Fruit fly (Drosophila melanogaster) whole organism, embryonic: ENCODE data around the gene Mettl2.

ENCODE experiments used
- Abd-B ChIP-seq: fragments of 200-800 bp; sonication (Bioruptor generic); optimal IDR thresholded peaks from 2 replicates; lab custom pipeline; 2018; ENCODE audit warnings: missing biosample characterization, mild to moderate bottlenecking, missing genetic modification characterization, moderate library complexity
- Adf1 ChIP-seq: fragments of 200-800 bp; sonication (Bioruptor generic); IDR thresholded peaks from 2 replicates; pipeline ENCODE4 v1.3.6; 2022; ENCODE audit warnings: missing biosample characterization, missing genetic modification characterization
- Atf6 ChIP-seq: fragments of 200-800 bp; sonication (Bioruptor generic); IDR thresholded peaks from 2 replicates; pipeline ENCODE4 v1.3.6; 2022; ENCODE audit warnings: missing biosample characterization, missing genetic modification characterization
- B-H1 ChIP-seq: fragments of 200-800 bp; sonication (Bioruptor generic); IDR thresholded peaks from 3 replicates; pipeline ENCODE4 v1.3.6; 2022; ENCODE audit warnings: missing biosample characterization, missing genetic modification characterization
- BEAF-32 ChIP-seq: fragments of 200-800 bp; sonication (Bioruptor generic); optimal IDR thresholded peaks from 3 replicates; lab custom pipeline; 2017; ENCODE audit warnings: missing biosample characterization, missing genetic modification characterization, mild to moderate bottlenecking, moderate library complexity, missing genetic modification reagents
- CG13287 ChIP-seq: fragments of 200-800 bp; sonication (Bioruptor generic); IDR thresholded peaks from 2 replicates; pipeline ENCODE4 v1.3.6; 2022; ENCODE audit warnings: missing biosample characterization, missing genetic modification characterization; ENCODE audit not compliant: partially characterized antibody
- CG14050 ChIP-seq: fragments of 200-800 bp; sonication (Bioruptor generic); IDR thresholded peaks from 3 replicates; pipeline ENCODE4 v1.3.6; 2022; ENCODE audit warnings: missing biosample characterization, missing genetic modification characterization
- CG18764 ChIP-seq: fragments of 200-800 bp; sonication (Bioruptor generic); optimal IDR thresholded peaks from 3 replicates; lab custom pipeline; 2016; ENCODE audit warnings: missing biosample characterization, missing genetic modification characterization
- CG3281 ChIP-seq: fragments of 200-800 bp; sonication (Bioruptor generic); optimal IDR thresholded peaks from 3 replicates; lab custom pipeline; 2017; ENCODE audit warnings: missing biosample characterization, mild to moderate bottlenecking, missing genetic modification characterization
- CG33557 ChIP-seq: fragments of 200-800 bp; sonication (Bioruptor generic); optimal IDR thresholded peaks from 2 replicates; lab custom pipeline; 2019; ENCODE audit warnings: missing biosample characterization, mild to moderate bottlenecking, missing genetic modification characterization, moderate library complexity
- CG3995 ChIP-seq: fragments of 200-800 bp; sonication (Bioruptor generic); optimal IDR thresholded peaks from 3 replicates; lab custom pipeline; 2016; ENCODE audit warnings: missing biosample characterization, missing genetic modification characterization
- CG4617 ChIP-seq: fragments of 200-800 bp; sonication (Bioruptor generic); optimal IDR thresholded peaks from 3 replicates; lab custom pipeline; 2016; ENCODE audit warnings: missing biosample characterization, missing genetic modification characterization, borderline replicate concordance
- CG8089 ChIP-seq: fragments of 200-800 bp; sonication (Bioruptor generic); optimal IDR thresholded peaks from 3 replicates; lab custom pipeline; 2016; ENCODE audit warnings: missing biosample characterization, missing genetic modification characterization
- CG8359 ChIP-seq: fragments of 200-800 bp; sonication (Bioruptor generic); optimal IDR thresholded peaks from 2 replicates; lab custom pipeline; 2017; ENCODE audit warnings: missing biosample characterization, mild to moderate bottlenecking, missing genetic modification characterization, borderline replicate concordance
- CHES-1-like ChIP-seq: fragments of 200-800 bp; sonication (Bioruptor generic); optimal IDR thresholded peaks from 2 replicates; lab custom pipeline; 2016; ENCODE audit warnings: missing biosample characterization, missing genetic modification characterization
- CkIIα-i1 ChIP-seq: fragments of 200-800 bp; sonication (Bioruptor generic); IDR thresholded peaks from 2 replicates; pipeline ENCODE4 v1.3.6; 2022; ENCODE audit warnings: missing biosample characterization, missing genetic modification characterization
- Doc3 ChIP-seq: fragments of 200-800 bp; sonication (Bioruptor generic); IDR thresholded peaks from 3 replicates; pipeline ENCODE4 v1.3.6; 2022; ENCODE audit warnings: missing biosample characterization, missing genetic modification characterization; ENCODE audit not compliant: partially characterized antibody
- Ets65A ChIP-seq: fragments of 200-800 bp; sonication (Bioruptor generic); peaks from one replicate; lab custom pipeline; 2016; ENCODE audit warnings: missing biosample characterization, missing genetic modification characterization
- HHEX ChIP-seq: fragments of 200-800 bp; sonication (Bioruptor generic); optimal IDR thresholded peaks from 3 replicates; lab custom pipeline; 2017; ENCODE audit warnings: missing biosample characterization, mild to moderate bottlenecking, missing genetic modification characterization, missing genetic modification reagents
- HLH4C ChIP-seq: fragments of 200-800 bp; sonication (Bioruptor generic); IDR thresholded peaks from 3 replicates; pipeline ENCODE4 v1.3.6; 2022; ENCODE audit warnings: missing biosample characterization, missing genetic modification characterization; ENCODE audit not compliant: partially characterized antibody
- Hmr ChIP-seq: fragments of 200-800 bp; sonication (Bioruptor generic); optimal IDR thresholded peaks from 3 replicates; lab custom pipeline; 2017; ENCODE audit warnings: mild to moderate bottlenecking, missing biosample characterization, missing genetic modification reagents, missing genetic modification characterization
- Hr3 ChIP-seq: fragments of 200-800 bp; sonication (Bioruptor generic); optimal IDR thresholded peaks from 3 replicates; lab custom pipeline; 2016; ENCODE audit warnings: missing biosample characterization, missing genetic modification characterization
- Med ChIP-seq: fragments of 200-800 bp; sonication (Bioruptor generic); peaks from one replicate; lab custom pipeline; 2016; ENCODE audit warnings: missing biosample characterization, missing genetic modification characterization, mild to moderate bottlenecking, inconsistent platforms, moderate library complexity
- NK7.1 ChIP-seq: fragments of 200-800 bp; sonication (Bioruptor generic); optimal IDR thresholded peaks from 3 replicates; lab custom pipeline; 2016; ENCODE audit warnings: missing biosample characterization, missing genetic modification characterization
- Ravus ChIP-seq: fragments of 200-800 bp; sonication (Bioruptor generic); IDR thresholded peaks from 2 replicates; pipeline ENCODE4 v1.3.6; 2022; ENCODE audit warnings: missing biosample characterization, missing genetic modification characterization
- Sry-β ChIP-seq: fragments of 200-800 bp; sonication (Bioruptor generic); optimal IDR thresholded peaks from 2 replicates; lab custom pipeline; 2018; ENCODE audit warnings: missing biosample characterization, mild to moderate bottlenecking, missing genetic modification characterization, moderate library complexity
- Sry-δ ChIP-seq: fragments of 200-800 bp; sonication (Bioruptor generic); optimal IDR thresholded peaks from 2 replicates; lab custom pipeline; 2016; ENCODE audit warnings: missing biosample characterization, missing genetic modification characterization
- Tbp ChIP-seq: fragments of >200 bp; optimal IDR thresholded peaks from 2 replicates; lab custom pipeline; 2018; ENCODE audit warnings: missing biosample characterization, missing genetic modification characterization
- Trl ChIP-seq, 3 experiments: fragments of >200 bp in 2 of 3; fragments of 200-800 bp in 1 of 3; sonication (Bioruptor generic) in 1 of 3; optimal IDR thresholded peaks; 2 replicates in 1 of 3; 3 replicates in 2 of 3; lab custom pipeline; 2016 to 2017; ENCODE audit warnings: missing biosample characterization in 1 of 3, missing genetic modification characterization in 1 of 3
- Xbp1 ChIP-seq: fragments of 200-800 bp; sonication (Bioruptor generic); optimal IDR thresholded peaks from 3 replicates; lab custom pipeline; 2016; ENCODE audit warnings: missing biosample characterization, mild to moderate bottlenecking, missing genetic modification characterization
- amos ChIP-seq: fragments of 200-800 bp; sonication (Bioruptor generic); IDR thresholded peaks from 2 replicates; pipeline ENCODE4 v1.3.6; 2022; ENCODE audit warnings: missing biosample characterization, missing genetic modification characterization; ENCODE audit not compliant: partially characterized antibody
- ash1 ChIP-seq: fragments of 200-800 bp; sonication (Bioruptor generic); optimal IDR thresholded peaks from 2 replicates; lab custom pipeline; 2018; ENCODE audit warnings: missing biosample characterization, mild to moderate bottlenecking, missing genetic modification characterization
- bcd ChIP-seq: fragments of 200-800 bp; sonication (Bioruptor generic); optimal IDR thresholded peaks from 2 replicates; lab custom pipeline; 2017; ENCODE audit warnings: missing biosample characterization, mild to moderate bottlenecking, missing genetic modification characterization
- cad ChIP-seq: fragments of >200 bp; optimal IDR thresholded peaks from 2 replicates; lab custom pipeline; 2017; ENCODE audit warnings: missing biosample characterization, missing genetic modification characterization
- cg ChIP-seq: fragments of 200-800 bp; sonication (Bioruptor generic); optimal IDR thresholded peaks from 3 replicates; lab custom pipeline; 2019; ENCODE audit warnings: missing biosample characterization, mild to moderate bottlenecking, missing genetic modification characterization, moderate library complexity
- corto ChIP-seq: fragments of 200-800 bp; sonication (Bioruptor generic); optimal IDR thresholded peaks from 2 replicates; lab custom pipeline; 2016; ENCODE audit warnings: missing biosample characterization, mild to moderate bottlenecking, missing genetic modification characterization, moderate library complexity
- dan ChIP-seq: fragments of 200-800 bp; sonication (Bioruptor generic); IDR thresholded peaks from 2 replicates; pipeline ENCODE4 v1.3.6; 2022; ENCODE audit warnings: missing biosample characterization, missing genetic modification characterization
- fd96Cb ChIP-seq: fragments of 200-800 bp; sonication (Bioruptor generic); optimal IDR thresholded peaks from 2 replicates; lab custom pipeline; 2018; ENCODE audit warnings: missing biosample characterization, mild to moderate bottlenecking, missing genetic modification characterization, moderate library complexity
- lbe ChIP-seq: fragments of 200-800 bp; sonication (Bioruptor generic); optimal IDR thresholded peaks from 2 replicates; lab custom pipeline; 2016; ENCODE audit warnings: missing biosample characterization, mild to moderate bottlenecking, missing genetic modification characterization
- lilli ChIP-seq: fragments of 200-800 bp; sonication (Bioruptor generic); optimal IDR thresholded peaks from 3 replicates; lab custom pipeline; 2016; ENCODE audit warnings: missing biosample characterization, missing genetic modification characterization
- prd ChIP-seq, 3 experiments: fragments of >200 bp in 2 of 3; fragments of 200-800 bp in 1 of 3; sonication (Bioruptor generic) in 1 of 3; optimal IDR thresholded peaks in 2 of 3; IDR thresholded peaks in 1 of 3; 2 replicates in 2 of 3; 3 replicates in 1 of 3; pipeline versions ENCODE4 v1.3.6 to Lab custom; 2017 to 2022; ENCODE audit warnings: missing biosample characterization in 1 of 3, missing genetic modification characterization in 1 of 3
- pros ChIP-seq: fragments of 200-800 bp; sonication (Bioruptor generic); optimal IDR thresholded peaks from 3 replicates; lab custom pipeline; 2019; ENCODE audit warnings: missing biosample characterization, mild to moderate bottlenecking, missing genetic modification characterization, moderate library complexity
- schlank ChIP-seq: fragments of 200-800 bp; sonication (Bioruptor generic); optimal IDR thresholded peaks from 2 replicates; lab custom pipeline; 2018; ENCODE audit warnings: missing biosample characterization, mild to moderate bottlenecking, missing genetic modification characterization
- seq ChIP-seq: fragments of 200-800 bp; sonication (Bioruptor generic); IDR thresholded peaks from 2 replicates; pipeline ENCODE4 v1.3.6; 2022; ENCODE audit warnings: missing biosample characterization, missing genetic modification characterization
- sima ChIP-seq: fragments of 200-800 bp; sonication (Bioruptor generic); optimal IDR thresholded peaks from 2 replicates; lab custom pipeline; 2016; ENCODE audit warnings: missing biosample characterization, missing genetic modification characterization
- tio ChIP-seq: fragments of 200-800 bp; sonication (Bioruptor generic); optimal IDR thresholded peaks from 2 replicates; lab custom pipeline; 2017; ENCODE audit warnings: missing biosample characterization, missing genetic modification characterization, inconsistent platforms
- twi ChIP-seq: fragments of 200-800 bp; optimal IDR thresholded peaks from 2 replicates; lab custom pipeline; 2019; ENCODE audit warnings: missing biosample characterization, mild to moderate bottlenecking, missing genetic modification characterization, moderate library complexity
- usp ChIP-seq: fragments of >200 bp; optimal IDR thresholded peaks from 2 replicates; lab custom pipeline; 2017; ENCODE audit warnings: missing biosample characterization, missing genetic modification characterization
- vvl ChIP-seq: fragments of 200-800 bp; sonication (Bioruptor generic); IDR thresholded peaks from 2 replicates; pipeline ENCODE4 v1.3.6; 2022; ENCODE audit warnings: missing biosample characterization, missing genetic modification characterization

Gene Mettl2

dm6 chr3L:1618116-1618727 lies 20.8 kb downstream of the Mettl2 start, which contains the start of the genes CG13926, ABCB7 and CG33230 (continued):
- TF ChIP-seq schlank (tag; lab: Kevin White, UChicago) (no peak), sima (GFP tag; lab: Kevin White, UChicago) (no peak), Atf6 (GFP tag; lab: Robert Waterston, UW) (no peak), CG3995 (GFP tag; lab: Kevin White, UChicago) (peak; percentile 24), NK7.1 (no peak), usp (GFP tag; lab: Kevin White, UChicago) (no peak), Sry-β (GFP tag; lab: Kevin White, UChicago) (peak; percentile 93), ash1 (GFP tag; lab: Kevin White, UChicago) (no peak), HHEX (GFP tag; lab: Kevin White, UChicago) (no peak), lbe (GFP tag; lab: Kevin White, UChicago) (no peak), CG4617 (GFP tag; lab: Kevin White, UChicago) (peak; percentile 71), CG8089 (GFP tag; lab: Kevin White, UChicago) (no peak), fd96Cb (tag; lab: Kevin White, UChicago) (no peak), corto (no peak), HLH4C (GFP tag; lab: Robert Waterston, UW) (0 out of 3 replicates have a peak, but pooled peaks have one; percentile 34), Abd-B (GFP tag; lab: Kevin White, UChicago) (peak; percentile 14), CHES-1-like (peak; percentile 16), CkIIα-i1 (GFP tag; lab: Robert Waterston, UW) (no peak), B-H1 (GFP tag; lab: Robert Waterston, UW) (no peak), twi (tag; lab: Kevin White, UChicago) (no peak), seq (GFP tag; lab: Robert Waterston, UW) (no peak), Adf1 (peak; percentile 20; the same call in 1 of the 2 replicates), CG8359 (GFP tag; lab: Kevin White, UChicago) (no peak), CG18764 (GFP tag; lab: Kevin White, UChicago) (no peak), Tbp (GFP tag; lab: Kevin White, UChicago) (no peak), bcd (GFP tag; lab: Kevin White, UChicago) (peak; percentile 15), tio (GFP tag; lab: Kevin White, UChicago) (no peak), CG3281 (GFP tag; lab: Kevin White, UChicago) (peak; percentile 55), CG13287 (GFP tag; lab: Robert Waterston, UW) (peak; percentile 47; the same call in 1 of the 2 replicates), cg (no peak), Xbp1 (GFP tag; lab: Kevin White, UChicago) (peak; percentile 7), BEAF-32 (GFP tag; lab: Kevin White, UChicago) (peak; percentile 64), Hmr (GFP tag; lab: Kevin White, UChicago) (peak; percentile 31), Ravus (no peak), dan (no peak), amos (peak; percentile 46; the same call in 1 of the 2 replicates), pros (GFP tag; lab: Kevin White, UChicago) (no peak), Sry-δ (GFP tag; lab: Kevin White, UChicago) (peak; percentile 43), Trl (optimal IDR thresholded peaks at IDR 0.05; lab: Kevin White, UChicago) (no peak), Trl (GFP tag; optimal IDR thresholded peaks at IDR 0.05; lab: Kevin White, UChicago) (no peak), lilli (GFP tag; lab: Kevin White, UChicago) (peak; percentile 64), CG33557 (GFP tag; lab: Kevin White, UChicago) (no peak), Doc3 (GFP tag; lab: Robert Waterston, UW) (0 out of 3 replicates have a peak, but pooled peaks have one; percentile 39), prd (optimal IDR thresholded peaks at IDR 0.05; lab: Kevin White, UChicago) (no peak), prd (GFP tag; IDR thresholded peaks at IDR 0.05; lab: Robert Waterston, UW) (peak; percentile 20; the same call in 2 of the 3 replicates), Med (GFP tag; lab: Kevin White, UChicago) (peak; percentile 92), Ets65A (GFP tag; lab: Kevin White, UChicago) (peak; percentile 92), vvl (GFP tag; lab: Robert Waterston, UW) (peak; percentile 32; the same call in 1 of the 2 replicates), CG14050 (GFP tag; lab: Robert Waterston, UW) (no peak), cad (no peak), Hr3 (GFP tag; lab: Kevin White, UChicago) (no peak)
